Worm (Caenorhabditis elegans): ENCODE results near the gene mrpl-40.
A peak's percentile ranks its signal among the peaks of the same experiment; 100 is the strongest.

Gene mrpl-40

DNA sequence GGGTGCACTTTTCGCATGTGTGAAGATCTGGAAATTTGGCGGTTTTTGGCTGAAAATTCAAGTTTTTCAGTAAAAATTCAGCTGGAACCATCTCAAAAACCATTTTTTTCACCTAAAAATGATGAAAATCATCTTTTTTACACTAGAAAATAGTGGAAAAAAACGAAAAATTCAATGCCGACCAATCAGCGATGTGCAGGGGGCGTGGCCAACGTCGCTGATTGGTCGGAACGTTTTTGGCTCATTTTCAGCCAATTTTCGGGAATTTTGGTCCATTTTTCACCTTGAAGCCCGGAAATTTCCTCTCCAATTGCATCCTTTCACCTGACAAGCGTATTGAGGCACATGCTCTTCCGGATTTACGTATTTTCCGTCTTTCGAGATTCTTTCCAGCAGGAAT lies 3.0 kb upstream of the mrpl-40 start:
- no peak for TF ChIP-seq unc-39 (tag; optimal IDR thresholded peaks at IDR 0.05)
- TF ChIP-seq aly-2 (tag; optimal IDR thresholded peaks at IDR 0.05): no peak
- TF ChIP-seq mab-5 (tag; optimal IDR thresholded peaks at IDR 0.05): no peak

- TF ChIP-seq F13H6.1 (tag; optimal IDR thresholded peaks at IDR 0.05): peak; percentile 35
- TF ChIP-seq lin-11 (tag; optimal IDR thresholded peaks at IDR 0.05): peak; percentile 71
- TF ChIP-seq lsy-2 (tag; optimal IDR thresholded peaks at IDR 0.05): peak; percentile 20 to 84
- no peak for TF ChIP-seq egl-27 (tag; optimal IDR thresholded peaks at IDR 0.05)
- TF ChIP-seq skn-1 (tag; optimal IDR thresholded peaks at IDR 0.05): no peak
- no peak for TF ChIP-seq unc-62 (GFP tag; optimal IDR thresholded peaks at IDR 0.05)
- TF ChIP-seq lin-13 (GFP tag; optimal IDR thresholded peaks at IDR 0.05): peak; percentile 78
- TF ChIP-seq C34F6.9 (tag; optimal IDR thresholded peaks at IDR 0.05): peak; percentile 78
- TF ChIP-seq nhr-129 (tag; optimal IDR thresholded peaks at IDR 0.05): peak; percentile 73
- peak; percentile 53 for TF ChIP-seq sma-3 (GFP tag; optimal IDR thresholded peaks at IDR 0.05)
- TF ChIP-seq crh-2 (tag; optimal IDR thresholded peaks at IDR 0.05): peak; percentile 72
- TF ChIP-seq R02D3.7 (tag; optimal IDR thresholded peaks at IDR 0.05): peak; percentile 17
- TF ChIP-seq unc-55 (GFP tag; optimal IDR thresholded peaks at IDR 0.05): peak; percentile 88
- TF ChIP-seq gmeb-1 (tag; optimal IDR thresholded peaks at IDR 0.05): peak; percentile 62
- peak; percentile 40 for TF ChIP-seq nhr-25 (tag; optimal IDR thresholded peaks at IDR 0.05)
- no peak for TF ChIP-seq ZK546.5 (tag; optimal IDR thresholded peaks at IDR 0.05)
Observed at ce11 chrIII:86316-86715, 1.0 kb upstream of the mrpl-40 start, which contains the start of gene attf-3. Gene attf-3 (minus strand): TSS chrIII:86384.

DNA sequence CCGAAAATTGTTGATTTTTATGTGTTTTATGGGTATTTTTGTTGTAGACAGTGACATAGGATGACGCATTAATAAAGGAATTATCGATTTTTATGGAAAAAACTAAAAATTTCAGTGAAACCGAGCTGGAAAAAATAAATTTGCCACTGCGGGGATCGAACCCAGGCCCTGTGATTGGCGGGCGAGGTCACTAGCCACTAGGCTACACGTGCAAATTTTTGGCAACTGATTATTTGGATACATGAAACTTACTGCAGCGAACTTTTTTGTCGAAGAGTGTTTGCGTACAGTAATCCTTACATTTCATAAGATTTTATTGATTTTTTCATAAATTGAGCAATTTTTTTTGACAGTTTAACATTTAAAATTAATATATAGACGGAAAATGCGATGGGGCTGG lies 1.8 kb downstream of the mrpl-40 start:
- TF ChIP-seq lin-39 (tag; optimal IDR thresholded peaks at IDR 0.05) (no peak), blmp-1 (tag; optimal IDR thresholded peaks at IDR 0.05; ENCODE audit: insufficient read depth) (no peak), gmeb-1 (tag; optimal IDR thresholded peaks at IDR 0.05) (peak; percentile 45), sma-9 (GFP tag; optimal IDR thresholded peaks at IDR 0.05) (peak; percentile 5), sma-9 (tag; optimal IDR thresholded peaks at IDR 0.05) (no peak), nhr-25 (tag; optimal IDR thresholded peaks at IDR 0.05) (no peak), nhr-77 (tag; optimal IDR thresholded peaks at IDR 0.05) (peak; percentile 50), dmd-4 (tag; optimal IDR thresholded peaks at IDR 0.05) (no peak), Y55F3AM.14 (GFP tag; optimal IDR thresholded peaks at IDR 0.05) (no peak), ZK546.5 (tag; optimal IDR thresholded peaks at IDR 0.05) (no peak), nhr-12 (tag; optimal IDR thresholded peaks at IDR 0.05) (no peak), skn-1 (tag; optimal IDR thresholded peaks at IDR 0.05) (no peak), ztf-4 (tag; optimal IDR thresholded peaks at IDR 0.05) (peak; percentile 47), ztf-1 (GFP tag; conservative IDR thresholded peaks at IDR 0.05) (no peak), alr-1 (tag; optimal IDR thresholded peaks at IDR 0.05) (no peak), unc-39 (tag; optimal IDR thresholded peaks at IDR 0.05) (no peak), ceh-82 (tag; optimal IDR thresholded peaks at IDR 0.05) (no peak), ama-1 (optimal IDR thresholded peaks at IDR 0.05) (peak; percentile 54), egl-27 (tag; optimal IDR thresholded peaks at IDR 0.05) (peak; percentile 34), R02D3.7 (tag; optimal IDR thresholded peaks at IDR 0.05) (peak; percentile 10), lin-13 (GFP tag; optimal IDR thresholded peaks at IDR 0.05) (no peak), C34F6.9 (tag; optimal IDR thresholded peaks at IDR 0.05) (peak; percentile 26), F13H6.1 (tag; optimal IDR thresholded peaks at IDR 0.05) (no peak), nhr-21 (tag; optimal IDR thresholded peaks at IDR 0.05) (peak; percentile 44), lsy-2 (tag; optimal IDR thresholded peaks at IDR 0.05) (peak; percentile 17 to 62), sma-3 (GFP tag; optimal IDR thresholded peaks at IDR 0.05) (peak; percentile 51), nhr-10 (tag; optimal IDR thresholded peaks at IDR 0.05) (no peak), ztf-11 (tag; optimal IDR thresholded peaks at IDR 0.05) (no peak), crh-2 (tag; optimal IDR thresholded peaks at IDR 0.05) (peak; percentile 48), elt-1 (tag; optimal IDR thresholded peaks at IDR 0.05) (no peak), snpc-4 (tag; optimal IDR thresholded peaks at IDR 0.05) (no peak), mbf-1 (tag; optimal IDR thresholded peaks at IDR 0.05) (no peak), ceh-16 (tag; optimal IDR thresholded peaks at IDR 0.05) (no peak), fos-1 (tag; optimal IDR thresholded peaks at IDR 0.05) (peak; percentile 49), peb-1 (tag; optimal IDR thresholded peaks at IDR 0.05) (no peak), nhr-129 (tag; optimal IDR thresholded peaks at IDR 0.05) (peak; percentile 48), unc-55 (GFP tag; optimal IDR thresholded peaks at IDR 0.05) (peak; percentile 52)
